Worm (Caenorhabditis elegans) whole organism, L3 larva: Measurements from ENCODE around the gene AH6.17.

Experiments used
- ZK546.5 ChIP-seq: sonication (generic microtip); optimal IDR thresholded peaks from 2 replicates; lab custom pipeline; 2017; ENCODE audit warnings: missing biosample characterization, missing genetic modification characterization
- aly-2 ChIP-seq: fragments of 150-350 bp; optimal IDR thresholded peaks from 2 replicates; lab custom pipeline; 2014; ENCODE audit warnings: missing biosample characterization, missing genetic modification characterization
- ama-1 ChIP-seq: fragments of 150-350 bp; optimal IDR thresholded peaks from 2 replicates; lab custom pipeline; 2018
- ceh-82 ChIP-seq: fragments of 150-350 bp; optimal IDR thresholded peaks from 2 replicates; lab custom pipeline; 2014; ENCODE audit warnings: missing biosample characterization, missing genetic modification characterization
- ceh-9 ChIP-seq: sonication (generic microtip); optimal IDR thresholded peaks from 2 replicates; lab custom pipeline; 2018; ENCODE audit warnings: missing biosample characterization, missing genetic modification characterization
- egl-27 ChIP-seq: sonication (generic microtip); optimal IDR thresholded peaks from 4 replicates; lab custom pipeline; 2017; ENCODE audit warnings: missing biosample characterization, missing genetic modification reagents, missing genetic modification characterization
- egl-5 ChIP-seq: fragments of 150-350 bp; optimal IDR thresholded peaks from 2 replicates; lab custom pipeline; 2017; ENCODE audit warnings: missing biosample characterization, missing genetic modification reagents, missing genetic modification characterization, inconsistent platforms
- elt-2 ChIP-seq: sonication (generic microtip); optimal IDR thresholded peaks from 2 replicates; lab custom pipeline; 2016; ENCODE audit warnings: missing genetic modification reagents, mild to moderate bottlenecking, missing genetic modification characterization, missing compliant biosample characterization
- eor-1 ChIP-seq, 2 experiments: fragments of 150-350 bp; optimal IDR thresholded peaks; 2 replicates each; lab custom pipeline; 2014 to 2018; ENCODE audit warnings: missing biosample characterization in 2 of 2, missing genetic modification characterization in 2 of 2
- fkh-2 ChIP-seq: fragments of 150-350 bp; optimal IDR thresholded peaks from 2 replicates; lab custom pipeline; 2014; ENCODE audit warnings: missing biosample characterization, missing genetic modification reagents, missing genetic modification characterization
- fos-1 ChIP-seq: fragments of 150-350 bp; optimal IDR thresholded peaks from 2 replicates; lab custom pipeline; 2014; ENCODE audit warnings: missing biosample characterization, missing genetic modification characterization
- hmg-11 ChIP-seq: sonication (generic microtip); optimal IDR thresholded peaks from 2 replicates; lab custom pipeline; 2016; ENCODE audit warnings: missing genetic modification characterization, missing compliant biosample characterization
- jun-1 ChIP-seq: fragments of 150-350 bp; optimal IDR thresholded peaks from 2 replicates; lab custom pipeline; 2014; ENCODE audit warnings: missing biosample characterization, missing genetic modification reagents, missing genetic modification characterization
- lin-15B ChIP-seq: fragments of 150-350 bp; optimal IDR thresholded peaks from 2 replicates; lab custom pipeline; 2014; ENCODE audit warnings: missing biosample characterization, missing genetic modification characterization
- lin-39 ChIP-seq: fragments of 150-350 bp; optimal IDR thresholded peaks from 2 replicates; lab custom pipeline; 2018; ENCODE audit warnings: missing biosample characterization, missing genetic modification reagents, missing genetic modification characterization
- mdl-1 ChIP-seq: fragments of 150-350 bp; optimal IDR thresholded peaks from 2 replicates; lab custom pipeline; 2014; ENCODE audit warnings: missing biosample characterization, missing genetic modification characterization
- nhr-12 ChIP-seq: fragments of 150-350 bp; optimal IDR thresholded peaks from 2 replicates; lab custom pipeline; 2014; ENCODE audit warnings: missing biosample characterization, missing genetic modification characterization
- nhr-23 ChIP-seq: fragments of 150-350 bp; optimal IDR thresholded peaks from 2 replicates; lab custom pipeline; 2014; ENCODE audit warnings: missing biosample characterization, missing genetic modification reagents, missing genetic modification characterization
- nhr-237 ChIP-seq: fragments of 150-350 bp; optimal IDR thresholded peaks from 2 replicates; lab custom pipeline; 2014; ENCODE audit warnings: missing biosample characterization, missing genetic modification characterization
- nhr-25 ChIP-seq: sonication (generic microtip); optimal IDR thresholded peaks from 2 replicates; lab custom pipeline; 2017; ENCODE audit warnings: missing biosample characterization, missing genetic modification characterization
- nhr-43 ChIP-seq: sonication (generic microtip); optimal IDR thresholded peaks from 2 replicates; lab custom pipeline; 2016; ENCODE audit warnings: mild to moderate bottlenecking, missing genetic modification characterization, missing compliant biosample characterization; ENCODE audit not compliant: poor library complexity, severe bottlenecking
- nhr-77 ChIP-seq: fragments of 150-350 bp; optimal IDR thresholded peaks from 2 replicates; lab custom pipeline; 2014; ENCODE audit warnings: missing biosample characterization, missing genetic modification characterization
- pha-4 ChIP-seq: fragments of 150-350 bp; optimal IDR thresholded peaks from 2 replicates; lab custom pipeline; 2014; ENCODE audit warnings: missing biosample characterization, missing genetic modification reagents, missing genetic modification characterization
- pqm-1 ChIP-seq: fragments of 150-350 bp; optimal IDR thresholded peaks from 2 replicates; lab custom pipeline; 2017; ENCODE audit warnings: missing biosample characterization, missing genetic modification characterization, inconsistent platforms
- sea-2 ChIP-seq: fragments of 150-350 bp; sonication (generic microtip); optimal IDR thresholded peaks from 4 replicates; lab custom pipeline; 2014; ENCODE audit warnings: missing biosample characterization, missing genetic modification reagents, missing genetic modification characterization
- snpc-4 ChIP-seq: fragments of 150-350 bp; optimal IDR thresholded peaks from 2 replicates; lab custom pipeline; 2014; ENCODE audit warnings: missing biosample characterization, missing genetic modification characterization
- unc-62 ChIP-seq: fragments of 150-350 bp; sonication (generic microtip); optimal IDR thresholded peaks from 4 replicates; lab custom pipeline; 2014; ENCODE audit warnings: missing biosample characterization, missing genetic modification reagents, missing genetic modification characterization
- zag-1 ChIP-seq: fragments of 150-350 bp; optimal IDR thresholded peaks from 2 replicates; lab custom pipeline; 2014; ENCODE audit warnings: missing biosample characterization, missing genetic modification characterization
- ztf-11 ChIP-seq: fragments of 150-350 bp; optimal IDR thresholded peaks from 2 replicates; lab custom pipeline; 2014; ENCODE audit warnings: missing biosample characterization, missing genetic modification characterization
- ztf-4 ChIP-seq: fragments of 150-350 bp; optimal IDR thresholded peaks from 2 replicates; lab custom pipeline; 2014; ENCODE audit warnings: missing biosample characterization, missing genetic modification characterization

The AH6.17 gene

DNA sequence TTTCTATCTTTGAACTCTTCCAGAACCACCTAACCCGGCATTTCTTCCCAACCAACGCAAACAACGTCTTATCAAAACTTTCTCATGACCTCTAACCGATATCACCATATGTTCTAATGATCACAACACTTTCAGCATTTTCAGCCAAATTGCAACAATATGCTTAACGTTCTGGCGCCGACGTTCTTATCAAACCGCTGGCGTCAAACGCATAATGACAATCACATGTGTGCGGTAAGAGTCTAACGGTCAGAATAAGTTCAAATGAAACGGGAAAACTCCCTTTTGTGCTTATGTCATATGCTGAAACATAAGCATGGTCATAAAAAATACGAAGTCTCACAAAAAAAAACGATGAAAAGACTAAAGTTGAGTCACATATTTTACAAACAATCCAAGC is 22.0 kb upstream of the AH6.17 start:
- TF ChIP-seq jun-1 (tag; lab: Kevin White, UChicago), result peak; percentile 60
- TF ChIP-seq ztf-11, result no peak
- peak; percentile 76 for TF ChIP-seq pha-4 (tag; lab: Kevin White, UChicago)
- TF ChIP-seq elt-2 (tag; lab: Kevin White, UChicago), result peak; percentile 99
- TF ChIP-seq lin-15B, result no peak
- peak; percentile 99 for TF ChIP-seq pqm-1
- TF ChIP-seq egl-5 (tag; lab: Kevin White, UChicago), result no peak

DNA sequence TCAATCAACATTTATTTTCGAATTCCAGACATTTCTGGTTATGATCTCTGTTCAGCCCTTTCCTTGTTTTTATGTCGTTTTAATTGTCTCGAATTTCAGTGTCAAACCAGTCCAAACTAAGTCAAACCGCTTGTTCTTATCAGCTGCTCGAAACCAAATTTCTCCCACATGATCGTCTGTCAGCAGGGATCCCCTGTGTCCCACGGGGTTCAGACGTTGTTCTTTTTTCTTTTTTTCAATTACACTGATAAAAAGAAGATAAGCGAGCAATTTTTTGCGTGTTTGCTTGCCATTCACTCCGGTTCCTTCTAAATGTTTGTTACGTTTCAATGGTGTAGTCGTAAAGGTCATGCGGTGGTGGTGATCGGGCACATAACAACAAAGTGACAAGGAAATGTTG is 21.0 kb upstream of the AH6.17 start:
- TF ChIP-seq jun-1 (tag; lab: Kevin White, UChicago) (peak; percentile 78), pqm-1 (peak; percentile 78), fkh-2 (tag; lab: Kevin White, UChicago) (no peak), elt-2 (tag; lab: Kevin White, UChicago) (peak; percentile 98), nhr-43 (tag; lab: Kevin White, UChicago) (no peak), pha-4 (tag; lab: Kevin White, UChicago) (peak; percentile 68)
- TF ChIP-seq, all 47 proteins: peak for 4

DNA sequence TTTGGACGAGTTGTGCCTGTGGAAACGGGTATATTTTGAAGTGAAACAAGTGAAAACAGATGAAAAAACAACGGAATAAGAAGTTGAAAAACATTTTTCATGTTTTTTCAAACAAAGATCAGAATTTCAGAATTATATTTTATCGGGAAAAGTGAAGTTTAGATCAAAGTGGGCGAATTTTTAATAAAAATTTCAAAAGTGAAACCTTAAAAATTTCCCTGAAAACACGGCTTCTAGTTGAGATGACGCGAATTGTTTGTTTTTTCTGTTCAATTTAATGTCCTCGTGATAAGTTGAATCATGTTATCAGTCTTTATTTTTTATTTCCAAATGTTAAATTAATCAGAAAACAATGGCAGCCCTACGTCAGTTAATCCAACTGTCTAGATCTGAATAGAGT is 15.8 kb upstream of the AH6.17 start, which contains the start of gene gcy-3:
gcy-3 (minus strand) TSS at position 101 of the 400 bp plus-strand sequence.
- TF ChIP-seq nhr-23 (tag; lab: Kevin White, UChicago) (no peak), aly-2 (no peak), nhr-77 (tag; lab: Kevin White, UChicago) (no peak), fos-1 (no peak), nhr-12 (tag; lab: Kevin White, UChicago) (no peak), ztf-4 (no peak), nhr-25 (tag; lab: Kevin White, UChicago) (no peak), jun-1 (tag; lab: Kevin White, UChicago) (no peak), ama-1 (no peak), hmg-11 (tag; lab: Kevin White, UChicago) (no peak), ztf-11 (no peak), mdl-1 (tag; lab: Kevin White, UChicago) (no peak)

ce11 chrII:9516836-9517235 is 6.1 kb upstream of the AH6.17 start, which contains the start of gene gcy-1:
Gene gcy-1, minus strand, starts transcription at chrII:9516936.
- TF ChIP-seq pha-4 (tag; lab: Kevin White, UChicago), result no peak

DNA sequence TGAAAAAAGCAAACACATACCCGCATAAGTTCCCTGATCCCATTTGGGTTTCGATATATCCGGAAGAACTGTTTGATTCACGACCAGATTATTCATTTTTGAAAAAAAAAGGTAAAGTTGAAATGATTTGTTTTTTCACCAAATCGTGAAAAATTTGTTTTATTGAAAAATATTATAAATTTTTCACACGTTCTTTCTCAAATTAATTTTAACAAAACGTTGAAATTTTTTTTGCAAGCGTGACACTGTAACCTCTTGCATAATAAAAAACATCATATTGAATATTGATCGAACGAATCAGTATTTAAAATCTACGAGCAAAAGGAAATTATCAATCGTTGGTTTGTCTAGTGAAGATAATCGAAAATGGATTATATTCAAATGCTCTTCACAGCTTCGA is 4.2 kb upstream of the AH6.17 start, which contains the start of the genes sfxn-1.1 and AH6.3:
sfxn-1.1 (minus strand) TSS at position 101 of the 400 bp plus-strand sequence.
AH6.3 (plus strand) TSS at position 275 of the 400 bp plus-strand sequence.
- no peak for TF ChIP-seq zag-1
- TF ChIP-seq unc-62 (GFP tag; lab: Kevin White, UChicago), result no peak
- no peak for TF ChIP-seq aly-2
- TF ChIP-seq hmg-11 (tag; lab: Kevin White, UChicago), result no peak
- no peak for TF ChIP-seq egl-5 (tag; lab: Kevin White, UChicago)
- no peak for TF ChIP-seq ztf-11
- no peak for TF ChIP-seq ama-1
- TF ChIP-seq nhr-25 (tag; lab: Kevin White, UChicago), result no peak

DNA sequence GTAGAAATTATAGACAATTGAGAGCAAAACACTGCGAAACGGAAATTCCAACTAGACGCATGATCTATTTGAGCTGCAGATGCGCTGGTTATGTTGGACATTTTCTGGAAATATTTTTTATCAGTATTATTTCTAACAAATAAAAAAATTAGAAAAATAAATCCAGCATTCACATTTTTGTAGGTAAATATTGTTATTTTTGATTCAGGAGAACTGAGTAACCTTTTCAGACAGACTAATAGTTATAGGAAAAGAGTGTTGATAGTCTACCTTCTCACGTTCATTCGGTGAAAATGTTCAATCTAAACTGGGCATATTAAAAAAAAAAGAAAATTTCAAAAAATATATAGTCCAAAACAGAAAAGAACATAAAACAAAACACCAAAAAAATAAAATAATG is 1.4 kb upstream of the AH6.17 start, which contains the start of gene sra-1:
sra-1 (minus strand) TSS at position 101 of the 400 bp plus-strand sequence.
- TF ChIP-seq sea-2 (GFP tag; lab: Kevin White, UChicago) (no peak), ZK546.5 (tag; lab: Kevin White, UChicago) (no peak), nhr-237 (no peak), pha-4 (tag; lab: Kevin White, UChicago) (no peak), nhr-23 (tag; lab: Kevin White, UChicago) (no peak), eor-1 (tag; optimal IDR thresholded peaks at IDR 0.05; lab: Kevin White, UChicago) (no peak), lin-39 (tag; lab: Kevin White, UChicago) (no peak), ceh-9 (tag; lab: Kevin White, UChicago) (no peak), egl-27 (tag; lab: Kevin White, UChicago) (no peak), ama-1 (no peak), fos-1 (no peak), ceh-82 (tag; lab: Kevin White, UChicago) (no peak), snpc-4 (tag; lab: Kevin White, UChicago) (no peak), nhr-43 (tag; lab: Kevin White, UChicago) (no peak), nhr-12 (tag; lab: Kevin White, UChicago) (no peak)
